Worm (Caenorhabditis elegans): ENCODE measurements around the gene rom-1.

rom-1 gene

DNA sequence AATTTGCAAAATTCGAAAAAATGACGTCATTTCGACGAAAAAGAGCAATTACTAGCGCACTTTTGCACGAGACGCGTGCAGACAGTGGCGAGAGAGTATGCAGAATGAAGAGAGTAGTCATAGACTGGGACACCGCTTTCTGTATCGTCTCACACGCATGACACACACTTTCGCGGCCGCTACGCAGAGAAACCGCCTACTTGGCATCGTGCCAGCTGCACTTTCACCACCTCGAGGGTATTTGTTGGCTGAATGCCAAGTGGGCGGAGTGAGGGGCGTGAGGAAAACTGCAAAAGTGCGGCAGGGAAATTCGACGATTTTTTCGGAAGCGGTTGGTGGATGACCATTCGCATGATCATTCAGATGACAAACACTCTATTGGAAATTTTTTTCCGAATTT is 7.3 kb upstream of the rom-1 start (continued):
- TF ChIP-seq repo-1 (tag; optimal IDR thresholded peaks at IDR 0.05): peak; percentile 97
- peak; percentile 37 for TF ChIP-seq B0261.1 (tag; optimal IDR thresholded peaks at IDR 0.05)
- TF ChIP-seq T07F8.4 (tag; optimal IDR thresholded peaks at IDR 0.05): peak; percentile 38
- peak; percentile 64 for TF ChIP-seq ceh-91 (GFP tag; IDR thresholded peaks at IDR 0.05)
- TF ChIP-seq ZK185.1 (tag; optimal IDR thresholded peaks at IDR 0.05; ENCODE audit: poor library complexity, severe bottlenecking): peak; percentile 96
- TF ChIP-seq F10E7.11 (tag; optimal IDR thresholded peaks at IDR 0.05): peak; percentile 80
- TF ChIP-seq madf-8 (GFP tag; conservative IDR thresholded peaks at IDR 0.05): peak; percentile 47
- peak; percentile 86 for TF ChIP-seq ztf-28 (GFP tag; IDR thresholded peaks at IDR 0.05)
- TF ChIP-seq F33H1.4 (GFP tag; IDR thresholded peaks at IDR 0.05): peak; percentile 78
- TF ChIP-seq F23B12.7 (tag; optimal IDR thresholded peaks at IDR 0.05; ENCODE audit: insufficient read depth): peak; percentile 41
- TF ChIP-seq hsf-1 (GFP tag; IDR thresholded peaks at IDR 0.05): peak; percentile 75
- no peak for TF ChIP-seq ceh-40 (GFP tag; IDR thresholded peaks at IDR 0.05)
- TF ChIP-seq Y67H2A.10 (GFP tag; conservative IDR thresholded peaks at IDR 0.05): peak; percentile 89
- TF ChIP-seq somi-1 (GFP tag; optimal IDR thresholded peaks at IDR 0.05): peak; percentile 100
- TF ChIP-seq nhr-27 (tag; optimal IDR thresholded peaks at IDR 0.05): peak; percentile 80
- peak; percentile 71 for TF ChIP-seq B0019.2 (GFP tag; conservative IDR thresholded peaks at IDR 0.05)
- no peak for TF ChIP-seq ama-1 (optimal IDR thresholded peaks at IDR 0.05)
- TF ChIP-seq ama-1 (GFP tag; optimal IDR thresholded peaks at IDR 0.05): no peak
- peak; percentile 77 for TF ChIP-seq unc-62 (GFP tag; optimal IDR thresholded peaks at IDR 0.05)
- peak; percentile 77 for TF ChIP-seq tbp1 (GFP tag; optimal IDR thresholded peaks at IDR 0.05)
- TF ChIP-seq madf-6 (GFP tag; IDR thresholded peaks at IDR 0.05): peak; percentile 78
- TF ChIP-seq ztf-26 (tag; optimal IDR thresholded peaks at IDR 0.05): peak; percentile 99
- TF ChIP-seq hlh-26 (GFP tag; conservative IDR thresholded peaks at IDR 0.05): no peak
- no peak for TF ChIP-seq F39B2.1 (GFP tag; IDR thresholded peaks at IDR 0.05)
- peak; percentile 100 for TF ChIP-seq ceh-27 (GFP tag; optimal IDR thresholded peaks at IDR 0.05)
- peak; percentile 87 for TF ChIP-seq C17E4.6 (GFP tag; IDR thresholded peaks at IDR 0.05)
- 0 out of 2 replicates have a peak, but pooled peaks have one; percentile 70 for TF ChIP-seq ztf-25 (GFP tag; IDR thresholded peaks at IDR 0.05)
- TF ChIP-seq lsl-1 (GFP tag; optimal IDR thresholded peaks at IDR 0.05): peak; percentile 49
- TF ChIP-seq Y53G8AR.9 (GFP tag; conservative IDR thresholded peaks at IDR 0.05): peak; percentile 96
- TF ChIP-seq rec-8 (tag; optimal IDR thresholded peaks at IDR 0.05): no peak
- TF ChIP-seq B0035.1 (tag; optimal IDR thresholded peaks at IDR 0.05): peak; percentile 93
- TF ChIP-seq mcd-1 (GFP tag; IDR thresholded peaks at IDR 0.05): peak; percentile 97
- peak; percentile 22 for TF ChIP-seq F57A8.1 (GFP tag; optimal IDR thresholded peaks at IDR 0.05)
- TF ChIP-seq Y79H2A.3 (GFP tag; conservative IDR thresholded peaks at IDR 0.05): peak; percentile 76
- TF ChIP-seq sea-2 (GFP tag; IDR thresholded peaks at IDR 0.05): peak; percentile 97
- TF ChIP-seq ceh-58 (GFP tag; IDR thresholded peaks at IDR 0.05): peak; percentile 84; the same call in 1 of the 2 replicates
- TF ChIP-seq dox-1 (GFP tag; IDR thresholded peaks at IDR 0.05): peak; percentile 99
- peak; percentile 99 for TF ChIP-seq nhr-80 (tag; optimal IDR thresholded peaks at IDR 0.05)
- TF ChIP-seq ceh-79 (tag; optimal IDR thresholded peaks at IDR 0.05): peak; percentile 93
- peak; percentile 98 for TF ChIP-seq ekl-4 (GFP tag; IDR thresholded peaks at IDR 0.05)
- peak; percentile 100 for TF ChIP-seq chd-7 (tag; optimal IDR thresholded peaks at IDR 0.05)
- no peak for TF ChIP-seq Y53F4B.3 (GFP tag; IDR thresholded peaks at IDR 0.05)
- TF ChIP-seq dpl-1 (GFP tag; optimal IDR thresholded peaks at IDR 0.05): peak; percentile 32
- peak; percentile 48 for TF ChIP-seq mel-28 (tag; optimal IDR thresholded peaks at IDR 0.05; ENCODE audit: borderline replicate concordance)
- TF ChIP-seq snpc-4 (GFP tag; optimal IDR thresholded peaks at IDR 0.05): peak; percentile 69
- peak; percentile 77 to 91 (median 82) for TF ChIP-seq snpc-4 (tag; optimal IDR thresholded peaks at IDR 0.05)
- TF ChIP-seq nfyb-1 (GFP tag; IDR thresholded peaks at IDR 0.05): peak; percentile 99
- TF ChIP-seq attf-6 (GFP tag; IDR thresholded peaks at IDR 0.05): 0 out of 2 replicates have a peak, but pooled peaks have one; percentile 62
- peak; percentile 7 for TF ChIP-seq dpff-1 (tag; optimal IDR thresholded peaks at IDR 0.05)

All from whole organism, young adult.